Fruit fly (Drosophila melanogaster) whole organism, prepupa: ENCODE results near the gene cdm.

Experiments
- Blimp-1 ChIP-seq: fragments of 200-800 bp; sonication (Bioruptor generic); optimal IDR thresholded peaks from 3 replicates; lab custom pipeline; 2017; ENCODE audit warnings: missing biosample characterization, missing genetic modification characterization, mild to moderate bottlenecking, moderate library complexity, missing genetic modification reagents
- CG10631 ChIP-seq: fragments of 200-800 bp; sonication (Bioruptor generic); optimal IDR thresholded peaks from 2 replicates; lab custom pipeline; 2016; ENCODE audit warnings: missing biosample characterization, missing genetic modification characterization
- CG10669 ChIP-seq: fragments of 200-800 bp; sonication (Bioruptor generic); optimal IDR thresholded peaks from 3 replicates; lab custom pipeline; 2018; ENCODE audit warnings: missing biosample characterization, mild to moderate bottlenecking, missing genetic modification characterization, moderate library complexity
- CG11294 ChIP-seq: fragments of 200-800 bp; sonication (Bioruptor generic); IDR thresholded peaks from 2 replicates; pipeline ENCODE4 v1.3.6; 2022; ENCODE audit warnings: missing biosample characterization, missing genetic modification characterization
- CG11762 ChIP-seq: fragments of 200-800 bp; sonication (Bioruptor generic); optimal IDR thresholded peaks from 3 replicates; lab custom pipeline; 2016; ENCODE audit warnings: missing biosample characterization, missing genetic modification characterization; ENCODE audit not compliant: insufficient read depth
- CG3032 ChIP-seq: fragments of 200-800 bp; optimal IDR thresholded peaks from 2 replicates; lab custom pipeline; 2019; ENCODE audit warnings: missing biosample characterization, mild to moderate bottlenecking, missing genetic modification characterization, moderate library complexity
- CG31627 ChIP-seq: fragments of 200-800 bp; sonication (Bioruptor generic); optimal IDR thresholded peaks from 3 replicates; lab custom pipeline; 2016; ENCODE audit warnings: missing biosample characterization, missing genetic modification characterization
- CG32006 ChIP-seq: fragments of 200-800 bp; sonication (Bioruptor generic); optimal IDR thresholded peaks from 3 replicates; lab custom pipeline; 2017; ENCODE audit warnings: missing biosample characterization, mild to moderate bottlenecking, missing genetic modification characterization
- CG34406 ChIP-seq: fragments of 200-800 bp; sonication (Bioruptor generic); optimal IDR thresholded peaks from 3 replicates; lab custom pipeline; 2016; ENCODE audit warnings: missing biosample characterization, missing genetic modification characterization
- CG3919 ChIP-seq: fragments of 200-800 bp; sonication (Bioruptor generic); optimal IDR thresholded peaks from 3 replicates; lab custom pipeline; 2016; ENCODE audit warnings: missing biosample characterization, missing genetic modification characterization
- CG4318 ChIP-seq: fragments of 200-800 bp; sonication (Bioruptor generic); optimal IDR thresholded peaks from 3 replicates; lab custom pipeline; 2017; ENCODE audit warnings: missing biosample characterization, mild to moderate bottlenecking, missing genetic modification characterization
- CG6276 ChIP-seq: fragments of 200-800 bp; sonication (Bioruptor generic); optimal IDR thresholded peaks from 2 replicates; lab custom pipeline; 2017; ENCODE audit warnings: missing biosample characterization, mild to moderate bottlenecking, missing genetic modification characterization
- CG6792 ChIP-seq: fragments of 200-800 bp; sonication (Bioruptor generic); optimal IDR thresholded peaks from 3 replicates; lab custom pipeline; 2016; ENCODE audit warnings: missing biosample characterization, missing genetic modification characterization
- CG6808 ChIP-seq: fragments of 200-800 bp; sonication (Bioruptor generic); optimal IDR thresholded peaks from 3 replicates; lab custom pipeline; 2017; ENCODE audit warnings: missing biosample characterization, missing genetic modification characterization, mild to moderate bottlenecking, moderate library complexity, missing genetic modification reagents
- CG7368 ChIP-seq: fragments of 200-800 bp; sonication (Bioruptor generic); optimal IDR thresholded peaks from 3 replicates; lab custom pipeline; 2016; ENCODE audit warnings: missing biosample characterization, missing genetic modification characterization
- CG8119 ChIP-seq: fragments of 200-800 bp; sonication (Bioruptor generic); IDR thresholded peaks from 3 replicates; pipeline ENCODE4 v1.3.6; 2022; ENCODE audit warnings: missing biosample characterization, missing genetic modification characterization
- CG8319 ChIP-seq: fragments of 200-800 bp; sonication (Bioruptor generic); optimal IDR thresholded peaks from 3 replicates; lab custom pipeline; 2016; ENCODE audit warnings: missing biosample characterization, missing genetic modification characterization
- CG8632 ChIP-seq: fragments of 200-800 bp; sonication (Bioruptor generic); optimal IDR thresholded peaks from 3 replicates; lab custom pipeline; 2016; ENCODE audit warnings: missing biosample characterization, missing genetic modification characterization
- Eip75B ChIP-seq: fragments of 200-800 bp; sonication (Bioruptor generic); optimal IDR thresholded peaks from 3 replicates; lab custom pipeline; 2016; ENCODE audit warnings: missing biosample characterization, missing genetic modification characterization
- Eip78C ChIP-seq: fragments of 200-800 bp; sonication (Bioruptor generic); peaks from one replicate; lab custom pipeline; 2016; ENCODE audit warnings: missing biosample characterization, missing genetic modification characterization
- Eip93F ChIP-seq: fragments of 200-800 bp; sonication (Bioruptor generic); optimal IDR thresholded peaks from 2 replicates; lab custom pipeline; 2016; ENCODE audit warnings: missing biosample characterization, mild to moderate bottlenecking, missing genetic modification characterization
- Hr38 ChIP-seq: sonication (Bioruptor generic); optimal IDR thresholded peaks from 2 replicates; lab custom pipeline; 2016; ENCODE audit warnings: missing biosample characterization, missing genetic modification characterization
- Hr39 ChIP-seq: fragments of 200-800 bp; sonication (Bioruptor generic); optimal IDR thresholded peaks from 2 replicates; lab custom pipeline; 2016; ENCODE audit warnings: missing biosample characterization, missing genetic modification characterization
- Hr4 ChIP-seq: fragments of 200-800 bp; sonication (Bioruptor generic); optimal IDR thresholded peaks from 3 replicates; lab custom pipeline; 2016; ENCODE audit warnings: missing biosample characterization, missing genetic modification characterization
- Lpt ChIP-seq: fragments of 200-800 bp; sonication (Bioruptor generic); optimal IDR thresholded peaks from 3 replicates; lab custom pipeline; 2016; ENCODE audit warnings: missing biosample characterization, missing genetic modification characterization
- Met ChIP-seq: fragments of 200-800 bp; sonication (Bioruptor generic); optimal IDR thresholded peaks from 3 replicates; lab custom pipeline; 2016; ENCODE audit warnings: missing biosample characterization, missing genetic modification characterization
- OdsH ChIP-seq: fragments of 200-800 bp; sonication (Bioruptor generic); optimal IDR thresholded peaks from 3 replicates; lab custom pipeline; 2016; ENCODE audit warnings: missing biosample characterization, missing genetic modification characterization
- Smox ChIP-seq: fragments of 200-800 bp; sonication (Bioruptor generic); optimal IDR thresholded peaks from 3 replicates; lab custom pipeline; 2016; ENCODE audit warnings: missing biosample characterization, missing genetic modification characterization
- Sox14 ChIP-seq: fragments of 200-800 bp; sonication (Bioruptor generic); optimal IDR thresholded peaks from 3 replicates; lab custom pipeline; 2016; ENCODE audit warnings: missing biosample characterization, missing genetic modification characterization
- Sox15 ChIP-seq: fragments of 200-800 bp; sonication (Bioruptor generic); optimal IDR thresholded peaks from 3 replicates; lab custom pipeline; 2016; ENCODE audit warnings: missing biosample characterization, missing genetic modification characterization
- achi ChIP-seq: fragments of 200-800 bp; sonication (Bioruptor generic); optimal IDR thresholded peaks from 3 replicates; lab custom pipeline; 2016; ENCODE audit warnings: missing biosample characterization, missing genetic modification characterization
- acj6 ChIP-seq: fragments of 200-800 bp; sonication (Bioruptor generic); optimal IDR thresholded peaks from 3 replicates; lab custom pipeline; 2016; ENCODE audit warnings: missing biosample characterization, missing genetic modification characterization
- cyc ChIP-seq: fragments of 200-800 bp; sonication (Bioruptor generic); optimal IDR thresholded peaks from 3 replicates; lab custom pipeline; 2016; ENCODE audit warnings: missing biosample characterization, missing genetic modification characterization
- dac ChIP-seq: fragments of 200-800 bp; sonication (Bioruptor generic); optimal IDR thresholded peaks from 2 replicates; lab custom pipeline; 2017; ENCODE audit warnings: missing biosample characterization, mild to moderate bottlenecking, missing genetic modification characterization
- dsx ChIP-seq: fragments of 200-800 bp; optimal IDR thresholded peaks from 3 replicates; lab custom pipeline; 2019; ENCODE audit warnings: missing biosample characterization, mild to moderate bottlenecking, missing genetic modification characterization, moderate library complexity; ENCODE audit not compliant: poor library complexity, severe bottlenecking
- eg ChIP-seq: fragments of 200-800 bp; sonication (Bioruptor generic); IDR thresholded peaks from 3 replicates; pipeline ENCODE4 v1.3.6; 2022; ENCODE audit warnings: missing biosample characterization, missing genetic modification characterization
- fd85E ChIP-seq: fragments of 200-800 bp; sonication (Bioruptor generic); optimal IDR thresholded peaks from 3 replicates; lab custom pipeline; 2016; ENCODE audit warnings: missing biosample characterization, missing genetic modification characterization
- fkh ChIP-seq: fragments of 200-800 bp; sonication (Bioruptor generic); optimal IDR thresholded peaks from 3 replicates; lab custom pipeline; 2017; ENCODE audit warnings: missing biosample characterization, mild to moderate bottlenecking, missing genetic modification characterization, moderate library complexity
- lz ChIP-seq: fragments of 200-800 bp; sonication (Bioruptor generic); optimal IDR thresholded peaks from 3 replicates; lab custom pipeline; 2016; ENCODE audit warnings: missing biosample characterization, missing genetic modification characterization
- net ChIP-seq: fragments of 200-800 bp; sonication (Bioruptor generic); optimal IDR thresholded peaks from 3 replicates; lab custom pipeline; 2016; ENCODE audit warnings: missing biosample characterization, missing genetic modification characterization
- pdm3 ChIP-seq: fragments of 200-800 bp; sonication (Bioruptor generic); optimal IDR thresholded peaks from 3 replicates; lab custom pipeline; 2016; ENCODE audit warnings: missing biosample characterization, missing genetic modification characterization
- salr ChIP-seq, 2 experiments: fragments of 200-800 bp; sonication (Bioruptor generic); optimal IDR thresholded peaks; 3 replicates each; lab custom pipeline; 2016 to 2018; ENCODE audit warnings: missing biosample characterization in 2 of 2, missing genetic modification characterization in 2 of 2, mild to moderate bottlenecking in 1 of 2
- spab ChIP-seq: fragments of 200-800 bp; sonication (Bioruptor generic); optimal IDR thresholded peaks from 2 replicates; lab custom pipeline; 2017; ENCODE audit warnings: missing biosample characterization, mild to moderate bottlenecking, missing genetic modification characterization, missing genetic modification reagents
- ss ChIP-seq, 2 experiments: fragments of 200-800 bp; sonication (Bioruptor generic); optimal IDR thresholded peaks; 2 replicates in 1 of 2; 3 replicates in 1 of 2; lab custom pipeline; 2017 to 2018; ENCODE audit warnings: mild to moderate bottlenecking in 2 of 2, missing biosample characterization in 2 of 2, missing genetic modification characterization in 2 of 2, moderate library complexity in 1 of 2
- topi ChIP-seq: fragments of 200-800 bp; sonication (Bioruptor generic); optimal IDR thresholded peaks from 3 replicates; lab custom pipeline; 2016; ENCODE audit warnings: missing biosample characterization, missing genetic modification characterization
- vri ChIP-seq: fragments of 200-800 bp; sonication (Bioruptor generic); optimal IDR thresholded peaks from 3 replicates; lab custom pipeline; 2016; ENCODE audit warnings: missing biosample characterization, mild to moderate bottlenecking, missing genetic modification characterization

Gene cdm

DNA sequence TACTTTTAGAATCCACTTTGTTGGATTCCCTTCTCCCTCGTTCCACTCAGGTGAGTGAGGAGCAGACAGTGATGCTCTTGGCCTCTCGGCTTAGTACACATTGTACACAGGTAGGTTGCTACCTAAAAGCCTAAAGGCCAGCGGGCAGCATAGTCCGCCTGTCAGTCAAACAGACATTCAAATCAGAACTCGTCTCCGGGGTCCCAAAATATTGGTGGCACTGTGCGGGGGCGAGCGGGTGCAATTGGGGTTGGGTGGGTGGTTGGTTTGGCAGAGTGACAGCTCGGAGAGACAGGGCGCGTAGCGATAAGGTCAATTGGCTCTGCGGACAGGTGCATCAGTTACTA lies 14.5 kb upstream of the cdm start:
- TF ChIP-seq Eip78C (GFP tag; lab: Kevin White, UChicago) (no peak), CG10631 (GFP tag; lab: Kevin White, UChicago) (no peak), spab (GFP tag; lab: Kevin White, UChicago) (no peak), CG11762 (GFP tag; lab: Kevin White, UChicago) (no peak), Hr39 (GFP tag; lab: Kevin White, UChicago) (no peak), CG7368 (GFP tag; lab: Kevin White, UChicago) (no peak), Sox15 (GFP tag; lab: Kevin White, UChicago) (no peak), CG8119 (GFP tag; lab: Robert Waterston, UW) (no peak), fd85E (no peak), CG8319 (GFP tag; lab: Kevin White, UChicago) (no peak), CG8632 (GFP tag; lab: Kevin White, UChicago) (no peak), dsx (GFP tag; lab: Kevin White, UChicago) (no peak), CG32006 (GFP tag; lab: Kevin White, UChicago) (no peak), CG31627 (no peak), eg (GFP tag; lab: Robert Waterston, UW) (no peak), topi (no peak)
- TF ChIP-seq, all 60 proteins: peak for 0

DNA sequence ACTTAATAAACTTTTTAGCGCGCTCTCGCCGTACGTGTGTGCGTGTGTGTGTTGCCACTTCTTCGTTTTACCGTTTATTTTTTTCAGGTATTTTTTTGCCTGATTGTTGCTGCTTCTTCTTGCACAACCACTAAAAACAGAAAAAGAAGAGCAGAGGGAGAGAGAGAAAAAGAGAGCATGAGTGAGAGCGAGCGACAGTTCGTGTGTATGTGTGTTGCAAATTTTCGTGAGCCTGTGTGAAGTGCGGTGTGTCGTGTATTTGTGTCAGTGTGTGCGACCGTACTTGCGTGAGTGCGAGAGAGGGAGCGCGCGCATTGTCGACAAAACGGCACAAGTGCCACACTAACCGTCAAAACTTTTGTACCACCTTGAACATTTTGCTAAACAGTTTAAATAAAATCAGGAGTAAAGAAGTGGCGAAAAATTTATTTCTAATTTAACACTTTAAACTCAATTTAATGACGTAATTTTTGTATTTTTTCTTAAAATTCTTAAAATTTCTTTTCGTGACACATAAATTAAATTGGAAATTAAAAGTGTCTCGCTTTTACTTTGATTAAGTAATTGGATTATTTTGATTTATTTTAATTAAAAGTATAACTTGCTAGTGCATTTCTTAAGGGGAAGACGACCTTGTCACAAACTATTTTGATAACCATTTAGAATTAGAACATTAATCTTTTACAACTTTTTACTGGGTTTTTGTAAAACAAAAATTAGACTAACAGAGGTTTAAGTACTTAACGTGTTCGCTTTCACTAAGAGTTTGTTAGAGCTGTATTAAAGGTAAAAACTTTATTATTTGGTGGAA lies 13.9 kb upstream of the cdm start:
- peak; percentile 23 for TF ChIP-seq CG34406 (GFP tag; lab: Kevin White, UChicago)
- TF ChIP-seq spab (GFP tag; lab: Kevin White, UChicago): peak; percentile 79
- peak; percentile 57 for TF ChIP-seq achi
- peak; percentile 17 for TF ChIP-seq cyc (GFP tag; lab: Kevin White, UChicago)
- peak; percentile 53 for TF ChIP-seq acj6 (GFP tag; lab: Kevin White, UChicago)
- TF ChIP-seq OdsH (GFP tag; lab: Kevin White, UChicago): peak; percentile 58
- TF ChIP-seq CG4318 (GFP tag; lab: Kevin White, UChicago): peak; percentile 53
- no peak for TF ChIP-seq CG11762 (GFP tag; lab: Kevin White, UChicago)
- peak; percentile 11 for TF ChIP-seq Blimp-1 (GFP tag; lab: Kevin White, UChicago)
- peak; percentile 79 for TF ChIP-seq Lpt (GFP tag; lab: Kevin White, UChicago)
- TF ChIP-seq CG6276 (GFP tag; lab: Kevin White, UChicago): peak; percentile 96
- TF ChIP-seq Eip78C (GFP tag; lab: Kevin White, UChicago): peak; percentile 88
- peak; percentile 77 for TF ChIP-seq vri (GFP tag; lab: Kevin White, UChicago)
- peak; percentile 33 for TF ChIP-seq fd85E
- TF ChIP-seq dac (GFP tag; lab: Kevin White, UChicago): peak; percentile 55
- TF ChIP-seq net (GFP tag; lab: Kevin White, UChicago): peak; percentile 81
- peak; percentile 62 for TF ChIP-seq Met (GFP tag; lab: Kevin White, UChicago)
- peak; percentile 25 for TF ChIP-seq CG6792 (GFP tag; lab: Kevin White, UChicago)
- TF ChIP-seq fkh (GFP tag; lab: Kevin White, UChicago): peak; percentile 17
- TF ChIP-seq dsx (GFP tag; lab: Kevin White, UChicago): peak; percentile 86
- TF ChIP-seq Hr4 (GFP tag; lab: Kevin White, UChicago): peak; percentile 44
- TF ChIP-seq salr (GFP tag; optimal IDR thresholded peaks at IDR 0.05; lab: Kevin White, UChicago): peak; percentile 64 to 75
- peak; percentile 54 for TF ChIP-seq lz (GFP tag; lab: Kevin White, UChicago)
- peak; percentile 45 for TF ChIP-seq Hr39 (GFP tag; lab: Kevin White, UChicago)
- TF ChIP-seq CG3032: peak; percentile 76
- TF ChIP-seq CG8632 (GFP tag; lab: Kevin White, UChicago): peak; percentile 59
- TF ChIP-seq Sox14 (GFP tag; lab: Kevin White, UChicago): peak; percentile 59
- peak; percentile 77 for TF ChIP-seq Eip93F (GFP tag; lab: Kevin White, UChicago)
- peak; percentile 95 to 96 for TF ChIP-seq ss (GFP tag; optimal IDR thresholded peaks at IDR 0.05; lab: Kevin White, UChicago)
- TF ChIP-seq CG31627: peak; percentile 58
- peak; percentile 63 for TF ChIP-seq Smox (GFP tag; lab: Kevin White, UChicago)
- peak; percentile 65 for TF ChIP-seq pdm3
- TF ChIP-seq eg (GFP tag; lab: Robert Waterston, UW): no peak
- peak; percentile 65 for TF ChIP-seq CG10669 (GFP tag; lab: Kevin White, UChicago)
- TF ChIP-seq Hr38: no peak
- no peak for TF ChIP-seq CG8119 (GFP tag; lab: Robert Waterston, UW)
- peak; percentile 21 for TF ChIP-seq CG3919 (GFP tag; lab: Kevin White, UChicago)
- TF ChIP-seq CG32006 (GFP tag; lab: Kevin White, UChicago): peak; percentile 67
- no peak for TF ChIP-seq CG11294 (GFP tag; lab: Robert Waterston, UW)
- TF ChIP-seq CG8319 (GFP tag; lab: Kevin White, UChicago): no peak
- peak; percentile 86 for TF ChIP-seq CG6808 (GFP tag; lab: Kevin White, UChicago)
- TF ChIP-seq Eip75B (GFP tag; lab: Kevin White, UChicago): peak; percentile 42
